Worm (Caenorhabditis elegans): ENCODE data around the gene fbxa-28.

DNA sequence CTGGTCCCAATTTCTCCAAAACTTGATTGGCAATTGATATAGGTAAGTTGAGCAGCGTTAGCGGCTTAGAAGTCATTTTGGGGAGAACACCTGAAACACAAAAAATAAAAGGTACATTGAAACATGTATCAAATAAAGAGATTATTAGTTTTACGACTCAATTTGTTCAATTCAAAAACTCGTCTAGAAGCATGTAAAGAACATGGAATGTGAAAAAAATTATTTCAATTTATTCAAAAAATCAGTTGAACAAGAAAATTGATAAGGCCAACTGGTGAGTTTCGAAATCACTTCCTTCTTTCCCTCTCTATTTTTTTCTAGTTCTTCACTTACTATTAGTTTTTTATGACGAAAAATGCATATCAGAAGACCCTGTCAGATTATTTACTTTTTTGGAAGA is 22.2 kb upstream of the fbxa-28 start, which contains the start of gene fbxa-30:
- no peak for TF ChIP-seq tab-1 (GFP tag; IDR thresholded peaks at IDR 0.05)
- no peak for TF ChIP-seq ztf-23 (GFP tag; IDR thresholded peaks at IDR 0.05)
- no peak for TF ChIP-seq flt-1 (GFP tag; IDR thresholded peaks at IDR 0.05)
- TF ChIP-seq klf-2 (GFP tag; conservative IDR thresholded peaks at IDR 0.05): no peak
- TF ChIP-seq ref-1 (GFP tag; conservative IDR thresholded peaks at IDR 0.05): no peak
- TF ChIP-seq med-1 (GFP tag; optimal IDR thresholded peaks at IDR 0.05; ENCODE audit: insufficient read depth): no peak
